Worm (Caenorhabditis elegans) whole organism, young adult: ENCODE results near the gene C05D12.2.

Experiments used
- C06A6.2 ChIP-seq: fragments of 200-800 bp; sonication (Bioruptor generic); conservative IDR thresholded peaks from 2 replicates; pipeline ENCODE4 v1.3.6; 2022; ENCODE audit warnings: missing genetic modification characterization, missing compliant biosample characterization
- F10E7.11 ChIP-seq: sonication (generic microtip); optimal IDR thresholded peaks from 2 replicates; lab custom pipeline; 2017; ENCODE audit warnings: mild to moderate bottlenecking, missing genetic modification characterization, moderate library complexity, missing compliant biosample characterization
- K11D2.4 ChIP-seq: fragments of 200-800 bp; sonication (Bioruptor generic); IDR thresholded peaks from 2 replicates; pipeline ENCODE4 v1.3.6; 2022; ENCODE audit warnings: missing genetic modification reagents, missing genetic modification characterization, missing compliant biosample characterization
- T26A5.8 ChIP-seq: sonication (generic microtip); optimal IDR thresholded peaks from 2 replicates; lab custom pipeline; 2016; ENCODE audit warnings: missing genetic modification characterization, missing compliant biosample characterization
- Y53G8AR.9 ChIP-seq: fragments of 200-800 bp; sonication (Bioruptor generic); conservative IDR thresholded peaks from 2 replicates; pipeline ENCODE4 v1.3.6; 2022; ENCODE audit warnings: missing genetic modification reagents, missing genetic modification characterization, missing compliant biosample characterization
- Y56A3A.18 ChIP-seq: fragments of 200-800 bp; sonication (Bioruptor generic); IDR thresholded peaks from 2 replicates; pipeline ENCODE4 v1.3.6; 2022; ENCODE audit warnings: missing genetic modification reagents, missing genetic modification characterization, missing compliant biosample characterization
- Y67H2A.10 ChIP-seq: fragments of 200-800 bp; sonication (Bioruptor generic); conservative IDR thresholded peaks from 2 replicates; pipeline ENCODE4 v1.3.6; 2022; ENCODE audit warnings: missing genetic modification reagents, missing genetic modification characterization, missing compliant biosample characterization
- Y95B8A.8 ChIP-seq: fragments of 200-800 bp; sonication (Bioruptor generic); IDR thresholded peaks from 2 replicates; pipeline ENCODE4 v1.3.6; 2022; ENCODE audit warnings: missing genetic modification reagents, missing genetic modification characterization, missing compliant biosample characterization
- akir-1 ChIP-seq: fragments of 200-800 bp; sonication (Bioruptor generic); optimal IDR thresholded peaks from 2 replicates; lab custom pipeline; 2018; ENCODE audit warnings: mild to moderate bottlenecking, missing genetic modification characterization, moderate library complexity, missing compliant biosample characterization
- atf-7 ChIP-seq: sonication (generic microtip); optimal IDR thresholded peaks from 2 replicates; lab custom pipeline; 2017; ENCODE audit warnings: mild to moderate bottlenecking, missing genetic modification characterization, missing compliant biosample characterization
- attf-6 ChIP-seq: fragments of 200-800 bp; sonication (Bioruptor generic); IDR thresholded peaks from 2 replicates; pipeline ENCODE4 v1.3.6; 2022; ENCODE audit warnings: missing genetic modification reagents, missing genetic modification characterization, missing compliant biosample characterization
- bed-1 ChIP-seq: fragments of 200-800 bp; sonication (Bioruptor generic); IDR thresholded peaks from 2 replicates; pipeline ENCODE4 v1.3.6; 2022; ENCODE audit warnings: missing genetic modification reagents, missing genetic modification characterization, missing compliant biosample characterization
- bed-2 ChIP-seq: fragments of 200-800 bp; sonication (Bioruptor generic); IDR thresholded peaks from 2 replicates; pipeline ENCODE4 v1.3.6; 2022; ENCODE audit warnings: missing genetic modification reagents, missing genetic modification characterization, missing compliant biosample characterization
- cebp-2 ChIP-seq: fragments of 200-800 bp; sonication (Bioruptor generic); IDR thresholded peaks from 2 replicates; pipeline ENCODE4 v1.3.6; 2022; ENCODE audit warnings: missing genetic modification characterization, missing compliant biosample characterization
- ceh-100 ChIP-seq: fragments of 200-800 bp; sonication (Bioruptor generic); IDR thresholded peaks from 2 replicates; pipeline ENCODE4 v1.3.6; 2022; ENCODE audit warnings: missing genetic modification reagents, missing genetic modification characterization, missing compliant biosample characterization
- ceh-79 ChIP-seq: sonication (generic microtip); optimal IDR thresholded peaks from 2 replicates; lab custom pipeline; 2017; ENCODE audit warnings: mild to moderate bottlenecking, missing genetic modification characterization, missing compliant biosample characterization
- ceh-91 ChIP-seq: fragments of 200-800 bp; sonication (Bioruptor generic); IDR thresholded peaks from 2 replicates; pipeline ENCODE4 v1.3.6; 2022; ENCODE audit warnings: missing genetic modification reagents, missing genetic modification characterization, missing compliant biosample characterization
- die-1 ChIP-seq: sonication (generic microtip); optimal IDR thresholded peaks from 2 replicates; lab custom pipeline; 2016; ENCODE audit warnings: missing genotype, mild to moderate bottlenecking, missing genetic modification characterization, missing compliant biosample characterization
- egl-18 ChIP-seq: fragments of 200-800 bp; sonication (Bioruptor generic); IDR thresholded peaks from 2 replicates; pipeline ENCODE4 v1.3.6; 2022; ENCODE audit warnings: missing genetic modification reagents, missing genetic modification characterization, missing compliant biosample characterization
- ekl-4 ChIP-seq: fragments of 200-800 bp; sonication (Bioruptor generic); IDR thresholded peaks from 2 replicates; pipeline ENCODE4 v1.3.6; 2022; ENCODE audit warnings: missing genetic modification reagents, missing genetic modification characterization, missing compliant biosample characterization
- him-1 ChIP-seq: sonication (generic microtip); optimal IDR thresholded peaks from 2 replicates; lab custom pipeline; 2016; ENCODE audit warnings: missing genotype, missing genetic modification reagents, missing genetic modification characterization, missing compliant biosample characterization
- hmg-1.2 ChIP-seq: fragments of 200-800 bp; sonication (Bioruptor generic); IDR thresholded peaks from 2 replicates; pipeline ENCODE4 v1.3.6; 2022; ENCODE audit warnings: missing genetic modification reagents, missing genetic modification characterization, missing compliant biosample characterization
- hmg-20 ChIP-seq: fragments of 200-800 bp; sonication (Bioruptor generic); IDR thresholded peaks from 2 replicates; pipeline ENCODE4 v1.3.6; 2022; ENCODE audit warnings: missing genetic modification reagents, missing genetic modification characterization, missing compliant biosample characterization
- lag-1 ChIP-seq: fragments of 200-800 bp; sonication (Bioruptor generic); IDR thresholded peaks from 2 replicates; pipeline ENCODE4 v1.3.6; 2022; ENCODE audit warnings: missing genetic modification reagents, missing genetic modification characterization, missing compliant biosample characterization
- lir-1 ChIP-seq: fragments of 200-800 bp; sonication (Bioruptor generic); conservative IDR thresholded peaks from 2 replicates; pipeline ENCODE4 v1.3.6; 2022; ENCODE audit warnings: missing genetic modification reagents, missing genetic modification characterization, missing compliant biosample characterization
- lsl-1 ChIP-seq: fragments of 200-800 bp; sonication (Bioruptor generic); optimal IDR thresholded peaks from 2 replicates; lab custom pipeline; 2018; ENCODE audit warnings: mild to moderate bottlenecking, missing genetic modification characterization, moderate library complexity, missing compliant biosample characterization
- lsy-27 ChIP-seq: sonication (generic microtip); optimal IDR thresholded peaks from 2 replicates; lab custom pipeline; 2017; ENCODE audit warnings: missing genetic modification characterization, mild to moderate bottlenecking, missing compliant biosample characterization, antibody characterized with exemption, missing genotype, borderline replicate concordance; ENCODE audit not compliant: insufficient read depth
- madf-10 ChIP-seq: sonication (generic microtip); optimal IDR thresholded peaks from 2 replicates; lab custom pipeline; 2016; ENCODE audit warnings: mild to moderate bottlenecking, missing genetic modification characterization, missing compliant biosample characterization
- mxl-1 ChIP-seq: sonication (generic microtip); optimal IDR thresholded peaks from 2 replicates; lab custom pipeline; 2016; ENCODE audit warnings: missing genetic modification characterization, missing compliant biosample characterization
- nfyb-1 ChIP-seq: fragments of 200-800 bp; sonication (Bioruptor generic); IDR thresholded peaks from 2 replicates; pipeline ENCODE4 v1.3.6; 2022; ENCODE audit warnings: missing genetic modification reagents, missing genetic modification characterization, missing compliant biosample characterization
- nhr-179 ChIP-seq: sonication (generic microtip); optimal IDR thresholded peaks from 2 replicates; lab custom pipeline; 2016; ENCODE audit warnings: mild to moderate bottlenecking, missing genetic modification characterization, missing compliant biosample characterization
- nhr-27 ChIP-seq: fragments of 200-800 bp; sonication (Bioruptor generic); optimal IDR thresholded peaks from 2 replicates; lab custom pipeline; 2018; ENCODE audit warnings: mild to moderate bottlenecking, missing genetic modification characterization, moderate library complexity, missing compliant biosample characterization
- sdz-38 ChIP-seq: sonication (generic microtip); optimal IDR thresholded peaks from 2 replicates; lab custom pipeline; 2016; ENCODE audit warnings: missing genotype, missing genetic modification characterization, missing compliant biosample characterization
- snpc-4 ChIP-seq, 5 experiments: fragments of 150-350 bp in 1 of 5; sonication (generic microtip) in 4 of 5; optimal IDR thresholded peaks; 2 replicates each; lab custom pipeline; 2014 to 2018; ENCODE audit warnings: missing genetic modification characterization in 5 of 5, missing biosample characterization in 3 of 5, antibody characterized with exemption in 2 of 5, mild to moderate bottlenecking in 2 of 5, missing compliant biosample characterization in 2 of 5, missing genotype in 2 of 5, moderate library complexity in 2 of 5, missing genetic modification reagents in 1 of 5
- ztf-22 ChIP-seq: fragments of 200-800 bp; sonication (Bioruptor generic); optimal IDR thresholded peaks from 2 replicates; lab custom pipeline; 2018; ENCODE audit warnings: mild to moderate bottlenecking, missing genetic modification characterization, moderate library complexity, missing compliant biosample characterization
- ztf-25 ChIP-seq: fragments of 200-800 bp; sonication (Bioruptor generic); IDR thresholded peaks from 2 replicates; pipeline ENCODE4 v1.3.6; 2022; ENCODE audit warnings: missing genetic modification reagents, missing genetic modification characterization, missing compliant biosample characterization
- ztf-26 ChIP-seq: sonication (generic microtip); optimal IDR thresholded peaks from 2 replicates; lab custom pipeline; 2017; ENCODE audit warnings: missing genetic modification characterization, missing compliant biosample characterization
- ztf-6 ChIP-seq: fragments of 200-800 bp; sonication (Bioruptor generic); IDR thresholded peaks from 2 replicates; pipeline ENCODE4 v1.3.6; 2022; ENCODE audit warnings: missing genetic modification reagents, missing genetic modification characterization, missing compliant biosample characterization

Gene C05D12.2

DNA sequence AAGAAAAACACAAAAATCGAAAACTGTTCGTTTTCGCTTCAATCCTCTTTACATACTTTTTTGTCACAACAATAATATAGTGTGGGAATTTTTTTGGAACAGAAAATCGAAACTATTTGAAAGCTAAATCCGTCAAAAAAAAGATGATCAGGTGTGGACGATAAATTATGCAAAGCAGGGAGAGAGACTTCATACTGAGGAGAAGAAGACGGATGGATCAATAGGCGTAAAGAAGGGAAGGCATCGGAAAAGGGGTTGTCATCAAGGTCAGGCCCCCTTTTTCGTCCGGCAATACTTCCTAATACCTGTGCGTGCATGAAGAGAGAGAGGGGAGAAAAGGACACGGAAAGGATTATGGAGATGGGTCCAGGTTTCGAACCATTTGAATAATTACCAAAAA is 17.7 kb upstream of the C05D12.2 start:
- TF ChIP-seq nhr-27 (no peak), C06A6.2 (GFP tag; lab: Robert Waterston, UW) (no peak), ceh-91 (GFP tag; lab: Robert Waterston, UW) (no peak), ceh-100 (GFP tag; lab: Robert Waterston, UW) (no peak), attf-6 (GFP tag; lab: Robert Waterston, UW) (no peak), lsl-1 (no peak), nhr-179 (tag; lab: Kevin White, UChicago) (no peak), hmg-1.2 (no peak), him-1 (tag; lab: Kevin White, UChicago) (no peak), Y95B8A.8 (GFP tag; lab: Robert Waterston, UW) (no peak), nfyb-1 (no peak), ekl-4 (GFP tag; lab: Robert Waterston, UW) (no peak), hmg-20 (GFP tag; lab: Robert Waterston, UW) (no peak)

DNA sequence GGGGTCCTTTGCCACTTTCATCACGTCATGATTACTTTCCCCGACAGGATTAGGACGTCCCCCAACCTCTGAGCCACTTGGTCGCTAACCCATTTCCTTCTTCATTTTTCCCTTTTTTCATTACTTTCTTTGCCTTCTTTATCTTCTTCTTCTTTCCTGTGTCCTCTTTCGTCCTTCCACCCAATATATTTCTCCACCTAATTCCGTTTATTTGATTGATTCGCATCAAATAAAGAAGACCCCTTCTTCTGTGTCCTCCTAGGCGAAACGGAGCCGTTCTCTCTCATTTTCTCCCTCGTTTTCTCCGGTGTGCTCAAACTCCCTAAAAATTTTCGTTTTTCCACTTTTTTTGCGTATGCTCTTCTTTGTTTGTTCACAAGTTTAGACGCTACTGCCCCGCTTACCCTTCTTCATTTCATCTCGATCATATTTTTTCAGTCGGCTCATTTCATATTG is 8.4 kb upstream of the C05D12.2 start, which contains the start of gene C05D12.7:
TSS of gene C05D12.7 (plus strand) at position 406 of the 456 bp plus-strand sequence.
- TF ChIP-seq bed-2 (GFP tag; lab: Robert Waterston, UW) (no peak), T26A5.8 (no peak), ceh-79 (tag; lab: Kevin White, UChicago) (no peak), lir-1 (GFP tag; lab: Robert Waterston, UW) (no peak), cebp-2 (GFP tag; lab: Robert Waterston, UW) (no peak), Y56A3A.18 (GFP tag; lab: Robert Waterston, UW) (no peak), akir-1 (GFP tag; lab: Kevin White, UChicago) (no peak)

DNA sequence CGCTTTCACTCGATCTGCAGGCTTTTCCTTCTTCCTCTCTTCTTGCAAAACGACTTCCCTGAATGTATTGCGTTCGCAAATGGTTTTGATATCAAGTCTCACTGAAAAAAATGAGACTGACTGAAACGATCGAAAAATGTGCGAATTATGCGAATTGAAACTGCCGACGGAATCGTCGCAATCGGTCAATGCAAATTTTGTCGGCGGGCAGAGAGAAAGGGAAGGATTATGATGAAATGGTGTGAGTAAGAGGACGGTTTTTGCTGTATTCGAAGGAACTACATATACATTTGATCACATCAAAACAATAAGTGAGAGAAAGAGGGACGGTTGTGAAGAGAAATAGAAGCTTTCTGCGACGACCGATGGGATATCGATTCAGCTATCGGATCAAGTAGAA is 2.4 kb upstream of the C05D12.2 start, which contains the start of gene C05D12.1:
TSS of gene C05D12.1 (minus strand) at position 101 of the 400 bp plus-strand sequence.
- TF ChIP-seq ztf-26 (no peak), ztf-25 (GFP tag; lab: Robert Waterston, UW) (no peak), die-1 (no peak), ztf-22 (GFP tag; lab: Kevin White, UChicago) (no peak), madf-10 (no peak), lag-1 (GFP tag; lab: Robert Waterston, UW) (no peak), sdz-38 (tag; lab: Kevin White, UChicago) (no peak), K11D2.4 (GFP tag; lab: Robert Waterston, UW) (no peak), bed-1 (GFP tag; lab: Robert Waterston, UW) (no peak), Y53G8AR.9 (GFP tag; lab: Robert Waterston, UW) (no peak), ztf-6 (GFP tag; lab: Robert Waterston, UW) (no peak), egl-18 (GFP tag; lab: Robert Waterston, UW) (no peak), F10E7.11 (tag; lab: Kevin White, UChicago) (no peak), snpc-4 (GFP tag; optimal IDR thresholded peaks at IDR 0.05; lab: Kevin White, UChicago) (no peak), snpc-4 (tag; optimal IDR thresholded peaks at IDR 0.05; lab: Kevin White, UChicago) (no peak), Y67H2A.10 (GFP tag; lab: Robert Waterston, UW) (no peak), lsy-27 (tag; lab: Kevin White, UChicago) (no peak), mxl-1 (tag; lab: Kevin White, UChicago) (no peak), atf-7 (tag; lab: Kevin White, UChicago) (no peak)
- TF ChIP-seq, all 124 proteins: peak for 0
